Worm (Caenorhabditis elegans) whole organism, young adult: ENCODE measurements around the gene Y54F10AR.1.

ENCODE experiments used
- Y53F4B.3 ChIP-seq: fragments of 200-800 bp; sonication (Bioruptor generic); IDR thresholded peaks from 2 replicates; pipeline ENCODE4 v1.3.6; 2022; ENCODE audit warnings: missing genetic modification reagents, missing genetic modification characterization, missing compliant biosample characterization
- ama-1 ChIP-seq, 3 experiments: fragments of 150-350 bp in 1 of 3; sonication (generic microtip) in 2 of 3; optimal IDR thresholded peaks; 2 replicates each; lab custom pipeline; 2014 to 2018; ENCODE audit warnings: missing biosample characterization in 2 of 3, missing genetic modification characterization in 2 of 3, missing genetic modification reagents in 2 of 3
- attf-6 ChIP-seq: fragments of 200-800 bp; sonication (Bioruptor generic); IDR thresholded peaks from 2 replicates; pipeline ENCODE4 v1.3.6; 2022; ENCODE audit warnings: missing genetic modification reagents, missing genetic modification characterization, missing compliant biosample characterization
- cebp-1 ChIP-seq, 2 experiments: fragments of 200-800 bp in 1 of 2; sonication (Bioruptor generic) in 1 of 2; sonication (generic microtip) in 1 of 2; IDR thresholded peaks in 1 of 2; optimal IDR thresholded peaks in 1 of 2; 2 replicates each; pipeline versions ENCODE4 v1.3.6 to Lab custom; 2017 to 2022; ENCODE audit warnings: missing compliant biosample characterization in 2 of 2, missing genetic modification characterization in 2 of 2, mild to moderate bottlenecking in 1 of 2, missing genetic modification reagents in 1 of 2, moderate library complexity in 1 of 2
- die-1 ChIP-seq: sonication (generic microtip); optimal IDR thresholded peaks from 2 replicates; lab custom pipeline; 2016; ENCODE audit warnings: missing genotype, mild to moderate bottlenecking, missing genetic modification characterization, missing compliant biosample characterization
- efl-1 ChIP-seq: fragments of 150-350 bp; optimal IDR thresholded peaks from 2 replicates; lab custom pipeline; 2014; ENCODE audit warnings: missing biosample characterization, missing genetic modification reagents, missing genetic modification characterization
- egrh-3 ChIP-seq: fragments of 200-800 bp; sonication (Bioruptor generic); IDR thresholded peaks from 2 replicates; pipeline ENCODE4 v1.3.6; 2022; ENCODE audit warnings: missing genetic modification reagents, missing genetic modification characterization, missing compliant biosample characterization
- lir-1 ChIP-seq: fragments of 200-800 bp; sonication (Bioruptor generic); conservative IDR thresholded peaks from 2 replicates; pipeline ENCODE4 v1.3.6; 2022; ENCODE audit warnings: missing genetic modification reagents, missing genetic modification characterization, missing compliant biosample characterization
- zim-3 ChIP-seq: sonication (generic microtip); optimal IDR thresholded peaks from 2 replicates; lab custom pipeline; 2017; ENCODE audit warnings: mild to moderate bottlenecking, missing genetic modification characterization, moderate library complexity, missing compliant biosample characterization

ce11 chrIII:2603671-2604070 lies 28.2 kb upstream of the Y54F10AR.1 start, which contains the start of gene Y71H2B.11:
- no peak for TF ChIP-seq cebp-1 (GFP tag; IDR thresholded peaks at IDR 0.05; lab: Robert Waterston, UW)
- TF ChIP-seq cebp-1 (tag; optimal IDR thresholded peaks at IDR 0.05; lab: Kevin White, UChicago): no peak
- no peak for TF ChIP-seq efl-1
- TF ChIP-seq lir-1 (GFP tag; lab: Robert Waterston, UW): no peak
- no peak for TF ChIP-seq die-1
- no peak for TF ChIP-seq egrh-3 (GFP tag; lab: Robert Waterston, UW)
- no peak for TF ChIP-seq Y53F4B.3
- TF ChIP-seq ama-1 (optimal IDR thresholded peaks at IDR 0.05; lab: Kevin White, UChicago): no peak
- no peak for TF ChIP-seq ama-1 (GFP tag; optimal IDR thresholded peaks at IDR 0.05; lab: Kevin White, UChicago)
- no peak for TF ChIP-seq zim-3 (tag; lab: Kevin White, UChicago)
- no peak for TF ChIP-seq attf-6 (GFP tag; lab: Robert Waterston, UW)
